Worm (Caenorhabditis elegans): ENCODE results near the gene Y45F10B.8.
"Not testable (repeated sequence)": the region's sequence is repeated elsewhere in the genome, so short reads cannot be mapped to it uniquely, and the experiment has no call there.

Gene Y45F10B.8

ce11 chrIV:13578174-13578573 lies at the start of gene Y45F10B.8:
Gene Y45F10B.8 (minus strand): TSS chrIV:13578274.
- not testable (repeated sequence) for TF ChIP-seq unc-62 (GFP tag; optimal IDR thresholded peaks at IDR 0.05)

- TF ChIP-seq unc-62 (GFP tag; optimal IDR thresholded peaks at IDR 0.05): no peak
Observed at ce11 chrIV:13626469-13626868, 48.4 kb upstream of the Y45F10B.8 start, which contains the start of gene sru-21. Gene sru-21 (plus strand): TSS chrIV:13626769.

- no peak for TF ChIP-seq unc-62 (GFP tag; optimal IDR thresholded peaks at IDR 0.05)
Observed at ce11 chrIV:13623533-13623932, 45.5 kb upstream of the Y45F10B.8 start, which contains the start of gene C08F11.1. Gene C08F11.1 (plus strand): TSS chrIV:13623833.

- TF ChIP-seq unc-62 (GFP tag; optimal IDR thresholded peaks at IDR 0.05): no peak
Observed at ce11 chrIV:13619203-13619602, 41.1 kb upstream of the Y45F10B.8 start, which contains the start of gene C08F11.3. Gene C08F11.3 (plus strand): TSS chrIV:13619503.

- no peak for TF ChIP-seq unc-62 (GFP tag; optimal IDR thresholded peaks at IDR 0.05)
Observed at ce11 chrIV:13609755-13610154, 31.7 kb upstream of the Y45F10B.8 start, which contains the start of gene C08F11.13. Gene C08F11.13 (minus strand): TSS chrIV:13609892.

- TF ChIP-seq unc-62 (GFP tag; optimal IDR thresholded peaks at IDR 0.05): no peak
Observed at ce11 chrIV:13601973-13602669, 24.0 kb upstream of the Y45F10B.8 start, which contains the start of gene Y45F10B.59. Gene Y45F10B.59 (plus strand): TSS chrIV:13602619.

ce11 chrIV:13601428-13601827 lies 23.4 kb upstream of the Y45F10B.8 start:
- TF ChIP-seq unc-62 (GFP tag; optimal IDR thresholded peaks at IDR 0.05): no peak

- no peak for TF ChIP-seq unc-62 (GFP tag; optimal IDR thresholded peaks at IDR 0.05)
Observed at ce11 chrIV:13600643-13601042, 22.6 kb upstream of the Y45F10B.8 start.

- not testable (repeated sequence) for TF ChIP-seq unc-62 (GFP tag; optimal IDR thresholded peaks at IDR 0.05)
Observed at ce11 chrIV:13597813-13598212, 19.7 kb upstream of the Y45F10B.8 start, which contains the start of gene Y45F10B.9. Gene Y45F10B.9 (minus strand): TSS chrIV:13597913.

ce11 chrIV:13593351-13593750 lies 15.3 kb upstream of the Y45F10B.8 start, which contains the start of gene Y45F10B.3:
Gene Y45F10B.3 (plus strand): TSS chrIV:13593651.
- no peak for TF ChIP-seq unc-62 (GFP tag; optimal IDR thresholded peaks at IDR 0.05)

- no peak for TF ChIP-seq unc-62 (GFP tag; optimal IDR thresholded peaks at IDR 0.05)
Observed at ce11 chrIV:13591645-13592044, 13.6 kb upstream of the Y45F10B.8 start, which contains the start of gene tsp-5. Gene tsp-5 (minus strand): TSS chrIV:13591745.

ce11 chrIV:13588544-13589043 lies 10.5 kb upstream of the Y45F10B.8 start, which contains the start of gene sru-9:
Gene sru-9 (plus strand): TSS chrIV:13588993.
- not testable (repeated sequence) for TF ChIP-seq unc-62 (GFP tag; optimal IDR thresholded peaks at IDR 0.05)

ce11 chrIV:13587175-13587574 lies 9.1 kb upstream of the Y45F10B.8 start, which contains the start of gene Y45F10B.12:
Gene Y45F10B.12 (plus strand): TSS chrIV:13587475.
- no peak for TF ChIP-seq unc-62 (GFP tag; optimal IDR thresholded peaks at IDR 0.05)

ce11 chrIV:13584646-13585045 lies 6.6 kb upstream of the Y45F10B.8 start, which contains the start of gene sru-11:
Gene sru-11 (plus strand): TSS chrIV:13584946.
- no peak for TF ChIP-seq unc-62 (GFP tag; optimal IDR thresholded peaks at IDR 0.05)

ce11 chrIV:13582909-13583308 lies 4.8 kb upstream of the Y45F10B.8 start, which contains the start of gene sru-12:
Gene sru-12 (plus strand): TSS chrIV:13583209.
- no peak for TF ChIP-seq unc-62 (GFP tag; optimal IDR thresholded peaks at IDR 0.05)

ce11 chrIV:13578953-13579352 lies 879 bp upstream of the Y45F10B.8 start, which contains the start of gene sru-16:
Gene sru-16 (plus strand): TSS chrIV:13579253.
- TF ChIP-seq unc-62 (GFP tag; optimal IDR thresholded peaks at IDR 0.05): not testable (repeated sequence)

Measured in whole organism, dauer.